Worm (Caenorhabditis elegans) whole organism, L1 larva: ENCODE measurements around the gene gck-1.

Source experiments
- ama-1 ChIP-seq: fragments of 150-350 bp; optimal IDR thresholded peaks from 2 replicates; lab custom pipeline; 2014
- ces-1 ChIP-seq: fragments of 150-350 bp; optimal IDR thresholded peaks from 2 replicates; lab custom pipeline; 2014; ENCODE audit warnings: missing biosample characterization, missing genetic modification reagents, missing genetic modification characterization
- elt-3 ChIP-seq, 6 experiments: fragments of 150-350 bp in 1 of 6; sonication (generic microtip); optimal IDR thresholded peaks; 2 replicates each; lab custom pipeline; 2017 to 2018; ENCODE audit warnings: missing biosample characterization in 6 of 6, missing genetic modification characterization in 6 of 6, inconsistent platforms in 1 of 6
- grh-1 ChIP-seq: fragments of 200-800 bp; sonication (Bioruptor generic); IDR thresholded peaks from 2 replicates; pipeline ENCODE4 v1.3.6; 2022; ENCODE audit warnings: missing genetic modification reagents, missing genetic modification characterization, missing compliant biosample characterization
- hlh-4 ChIP-seq: sonication (generic microtip); optimal IDR thresholded peaks from 2 replicates; lab custom pipeline; 2016; ENCODE audit warnings: mild to moderate bottlenecking, missing genetic modification characterization, missing compliant biosample characterization
- snpc-4 ChIP-seq: fragments of 150-350 bp; optimal IDR thresholded peaks from 2 replicates; lab custom pipeline; 2014; ENCODE audit warnings: missing biosample characterization, missing genetic modification characterization
- unc-86 ChIP-seq: sonication (generic microtip); optimal IDR thresholded peaks from 2 replicates; lab custom pipeline; 2016; ENCODE audit warnings: missing genetic modification characterization, missing compliant biosample characterization

DNA sequence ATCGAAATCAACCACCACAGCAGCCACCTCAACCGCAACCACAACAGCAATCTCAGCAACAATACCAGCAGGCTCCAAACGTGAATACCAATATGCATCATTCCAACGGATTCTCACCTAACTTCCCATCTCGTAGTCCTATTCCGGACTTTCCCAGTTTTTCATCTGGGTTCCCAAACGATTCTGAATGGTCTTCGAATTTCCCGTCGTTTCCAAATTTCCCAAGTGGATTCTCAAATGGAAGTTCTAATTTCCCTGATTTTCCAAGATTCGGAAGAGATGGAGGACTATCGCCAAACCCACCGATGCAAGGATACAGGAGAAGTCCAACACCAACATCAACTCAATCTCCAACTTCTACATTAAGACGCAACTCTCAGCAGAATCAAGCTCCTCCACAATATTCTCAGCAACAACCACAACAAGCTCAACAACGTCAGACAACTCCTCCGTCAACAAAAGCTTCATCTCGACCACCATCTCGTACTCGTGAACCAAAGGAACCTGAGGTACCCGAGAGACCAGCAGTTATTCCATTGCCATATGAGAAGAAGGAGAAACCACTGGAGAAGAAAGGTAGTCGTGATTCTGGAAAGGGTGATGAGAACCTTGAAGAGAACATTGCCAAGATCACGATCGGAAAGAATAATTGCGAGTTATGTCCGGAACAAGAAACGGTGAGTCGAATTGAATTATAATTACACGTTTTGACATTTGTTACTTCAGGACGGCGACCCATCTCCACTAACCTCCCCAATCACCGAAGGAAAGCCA is 9.9 kb upstream of the gck-1 start:
- TF ChIP-seq unc-86 (no peak), grh-1 (GFP tag; lab: Robert Waterston, UW) (no peak), ces-1 (GFP tag; lab: Kevin White, UChicago) (no peak), elt-3 (tag; optimal IDR thresholded peaks at IDR 0.05; lab: Kevin White, UChicago) (no peak), hlh-4 (no peak), ama-1 (lab: Kevin White, UChicago) (no peak), snpc-4 (tag; lab: Kevin White, UChicago) (no peak)
